Worm (Caenorhabditis elegans): ENCODE data around the gene dos-2.

- TF ChIP-seq elt-1 (tag; optimal IDR thresholded peaks at IDR 0.05) (no peak), snpc-4 (tag; optimal IDR thresholded peaks at IDR 0.05) (peak; percentile 40)
Observed at ce11 chrII:3930478-3931182, 45.4 kb upstream of the dos-2 start.

Measured in whole organism, L3 larva.